Worm (Caenorhabditis elegans): Measurements from ENCODE around the gene npp-22.
A peak's percentile ranks its signal among the peaks of the same experiment; 100 is the strongest.

Gene npp-22

DNA sequence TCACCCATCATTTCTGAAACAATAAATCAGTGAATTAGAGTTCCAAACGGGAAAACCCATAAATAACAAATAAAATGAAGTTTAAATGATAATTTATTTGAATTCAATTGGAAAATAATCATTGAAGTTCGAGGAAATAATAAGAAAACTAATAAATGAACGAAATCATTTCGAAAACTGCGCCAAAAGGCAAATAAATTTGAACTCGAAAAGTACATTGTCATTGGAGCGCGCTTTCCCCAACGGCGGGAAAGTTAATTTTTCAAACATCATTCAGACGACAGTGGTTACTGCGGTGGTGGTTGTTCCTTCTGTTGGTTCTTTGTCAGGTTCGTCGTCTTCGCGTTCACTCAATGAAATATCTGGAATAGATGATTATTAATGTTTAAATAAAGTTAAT is at the start of gene npp-22:
TSS of gene npp-22 (minus strand) at position 13 of the 400 bp plus-strand sequence.
- TF ChIP-seq lin-15B (tag; optimal IDR thresholded peaks at IDR 0.05): peak; percentile 80
- no peak for TF ChIP-seq ceh-28 (tag; optimal IDR thresholded peaks at IDR 0.05)
- no peak for TF ChIP-seq nhr-28 (tag; optimal IDR thresholded peaks at IDR 0.05)
- TF ChIP-seq egl-5 (tag; optimal IDR thresholded peaks at IDR 0.05): peak; percentile 42
- TF ChIP-seq nhr-25 (tag; optimal IDR thresholded peaks at IDR 0.05): peak; percentile 50
- TF ChIP-seq nhr-23 (tag; optimal IDR thresholded peaks at IDR 0.05): peak; percentile 73
- peak; percentile 10 for TF ChIP-seq elt-2 (tag; optimal IDR thresholded peaks at IDR 0.05)
- no peak for TF ChIP-seq elt-1 (tag; optimal IDR thresholded peaks at IDR 0.05)
- no peak for TF ChIP-seq zag-1 (tag; optimal IDR thresholded peaks at IDR 0.05)
- peak; percentile 51 for TF ChIP-seq daf-12 (tag; optimal IDR thresholded peaks at IDR 0.05)
- TF ChIP-seq nfya-1 (tag; optimal IDR thresholded peaks at IDR 0.05; ENCODE audit: insufficient read depth): peak; percentile 67
- no peak for TF ChIP-seq egl-27 (tag; optimal IDR thresholded peaks at IDR 0.05)
- TF ChIP-seq snpc-4 (tag; optimal IDR thresholded peaks at IDR 0.05): peak; percentile 69
- no peak for TF ChIP-seq skn-1 (tag; optimal IDR thresholded peaks at IDR 0.05)

ce11 chrV:11782809-11783440 is 49.7 kb upstream of the npp-22 start, which contains the start of gene F55A11.11:
F55A11.11 (plus strand) TSS chrV:11783149.
- peak; percentile 80 for TF ChIP-seq ama-1 (optimal IDR thresholded peaks at IDR 0.05)
- no peak for TF ChIP-seq jun-1 (tag; optimal IDR thresholded peaks at IDR 0.05)
- TF ChIP-seq tbx-2 (tag; optimal IDR thresholded peaks at IDR 0.05): peak; percentile 78
- no peak for TF ChIP-seq nhr-77 (tag; optimal IDR thresholded peaks at IDR 0.05)
- TF ChIP-seq lin-15B (tag; optimal IDR thresholded peaks at IDR 0.05): peak; percentile 43
- TF ChIP-seq nhr-43 (tag; optimal IDR thresholded peaks at IDR 0.05; ENCODE audit: poor library complexity, severe bottlenecking): peak; percentile 86
- TF ChIP-seq lsy-12 (tag; optimal IDR thresholded peaks at IDR 0.05): peak; percentile 85
- TF ChIP-seq pqm-1 (tag; optimal IDR thresholded peaks at IDR 0.05): peak; percentile 46
- no peak for TF ChIP-seq nhr-11 (tag; optimal IDR thresholded peaks at IDR 0.05)
- TF ChIP-seq skn-1 (tag; optimal IDR thresholded peaks at IDR 0.05): peak; percentile 49
- TF ChIP-seq ceh-16 (tag; optimal IDR thresholded peaks at IDR 0.05): peak; percentile 42
- TF ChIP-seq ztf-4 (tag; optimal IDR thresholded peaks at IDR 0.05): peak; percentile 75
- peak; percentile 64 for TF ChIP-seq egl-27 (tag; optimal IDR thresholded peaks at IDR 0.05)
- TF ChIP-seq pha-4 (tag; optimal IDR thresholded peaks at IDR 0.05): peak; percentile 78
- TF ChIP-seq nfya-1 (tag; optimal IDR thresholded peaks at IDR 0.05; ENCODE audit: insufficient read depth): peak; percentile 58
- TF ChIP-seq egl-5 (tag; optimal IDR thresholded peaks at IDR 0.05): peak; percentile 64
- no peak for TF ChIP-seq ztf-11 (tag; optimal IDR thresholded peaks at IDR 0.05)
- TF ChIP-seq R02D3.7 (tag; optimal IDR thresholded peaks at IDR 0.05): peak; percentile 13
- TF ChIP-seq nhr-23 (tag; optimal IDR thresholded peaks at IDR 0.05): peak; percentile 60
- TF ChIP-seq snpc-4 (tag; optimal IDR thresholded peaks at IDR 0.05): peak; percentile 45
- TF ChIP-seq elt-2 (tag; optimal IDR thresholded peaks at IDR 0.05): peak; percentile 60
- no peak for TF ChIP-seq sea-2 (GFP tag; optimal IDR thresholded peaks at IDR 0.05)
- peak; percentile 96 for TF ChIP-seq lin-39 (tag; optimal IDR thresholded peaks at IDR 0.05)
- peak; percentile 98 for TF ChIP-seq hmg-11 (tag; optimal IDR thresholded peaks at IDR 0.05)
- peak; percentile 65 for TF ChIP-seq nhr-25 (tag; optimal IDR thresholded peaks at IDR 0.05)
- TF ChIP-seq elt-1 (tag; optimal IDR thresholded peaks at IDR 0.05): peak; percentile 0
- no peak for TF ChIP-seq unc-62 (GFP tag; optimal IDR thresholded peaks at IDR 0.05)
- peak in 1 of 3 experiments; percentile 4 for TF ChIP-seq elt-3 (tag; optimal IDR thresholded peaks at IDR 0.05)

ce11 chrV:11779810-11780209 is 46.5 kb upstream of the npp-22 start:
- no peak for TF ChIP-seq pha-4 (tag; optimal IDR thresholded peaks at IDR 0.05)
- no peak for TF ChIP-seq R02D3.7 (tag; optimal IDR thresholded peaks at IDR 0.05)
- no peak for TF ChIP-seq nhr-12 (tag; optimal IDR thresholded peaks at IDR 0.05)
- peak; percentile 89 for TF ChIP-seq unc-62 (GFP tag; optimal IDR thresholded peaks at IDR 0.05)

ce11 chrV:11779310-11779709 is 46.0 kb upstream of the npp-22 start:
- no peak for TF ChIP-seq nfya-1 (tag; optimal IDR thresholded peaks at IDR 0.05; ENCODE audit: insufficient read depth)
- TF ChIP-seq sea-2 (GFP tag; optimal IDR thresholded peaks at IDR 0.05): no peak
- TF ChIP-seq elt-1 (tag; optimal IDR thresholded peaks at IDR 0.05): peak; percentile 95
- peak; percentile 73 for TF ChIP-seq nhr-25 (tag; optimal IDR thresholded peaks at IDR 0.05)
- TF ChIP-seq mdl-1 (tag; optimal IDR thresholded peaks at IDR 0.05): no peak
- no peak for TF ChIP-seq lsy-12 (tag; optimal IDR thresholded peaks at IDR 0.05)
- TF ChIP-seq nhr-23 (tag; optimal IDR thresholded peaks at IDR 0.05): peak; percentile 51
